Worm (Caenorhabditis elegans) whole organism, mixed stage, embryonic: ENCODE results near the gene srh-277.

Experiments used
- M03D4.4 ChIP-seq: sonication (generic microtip); optimal IDR thresholded peaks from 2 replicates; lab custom pipeline; 2017; ENCODE audit warnings: mild to moderate bottlenecking, missing genetic modification characterization, missing compliant biosample characterization
- bed-3 ChIP-seq: fragments of 200-800 bp; sonication (Bioruptor generic); optimal IDR thresholded peaks from 3 replicates; lab custom pipeline; 2018; ENCODE audit warnings: mild to moderate bottlenecking, missing genetic modification characterization, moderate library complexity, missing compliant biosample characterization
- ceh-39 ChIP-seq: fragments of 150-350 bp; optimal IDR thresholded peaks from 2 replicates; lab custom pipeline; 2014; ENCODE audit warnings: missing biosample characterization, missing genetic modification characterization
- ceh-43 ChIP-seq: fragments of 200-800 bp; sonication (Bioruptor generic); optimal IDR thresholded peaks from 2 replicates; lab custom pipeline; 2018; ENCODE audit warnings: mild to moderate bottlenecking, missing genetic modification characterization, moderate library complexity, missing compliant biosample characterization
- ceh-83 ChIP-seq: fragments of 200-800 bp; sonication (Bioruptor generic); optimal IDR thresholded peaks from 2 replicates; lab custom pipeline; 2018; ENCODE audit warnings: mild to moderate bottlenecking, missing genetic modification characterization, missing compliant biosample characterization
- ces-1 ChIP-seq: fragments of 150-350 bp; optimal IDR thresholded peaks from 2 replicates; lab custom pipeline; 2014; ENCODE audit warnings: missing biosample characterization, missing genetic modification reagents, missing genetic modification characterization
- cnd-1 ChIP-seq: fragments of 200-800 bp; sonication (Bioruptor generic); optimal IDR thresholded peaks from 2 replicates; lab custom pipeline; 2018; ENCODE audit warnings: mild to moderate bottlenecking, missing genetic modification characterization, missing compliant biosample characterization
- drap-1 ChIP-seq: fragments of 200-800 bp; sonication (Bioruptor generic); optimal IDR thresholded peaks from 3 replicates; lab custom pipeline; 2018; ENCODE audit warnings: mild to moderate bottlenecking, missing genetic modification characterization, missing compliant biosample characterization
- elt-1 ChIP-seq: sonication (generic microtip); optimal IDR thresholded peaks from 2 replicates; lab custom pipeline; 2017; ENCODE audit warnings: missing genetic modification characterization, mild to moderate bottlenecking, missing compliant biosample characterization, antibody characterized with exemption, moderate library complexity, borderline replicate concordance; ENCODE audit not compliant: insufficient read depth
- elt-3 ChIP-seq: fragments of 150-350 bp; optimal IDR thresholded peaks from 2 replicates; lab custom pipeline; 2014; ENCODE audit warnings: missing biosample characterization, missing genetic modification characterization
- flh-1 ChIP-seq: fragments of 200-800 bp; sonication (Bioruptor generic); optimal IDR thresholded peaks from 2 replicates; lab custom pipeline; 2018; ENCODE audit warnings: mild to moderate bottlenecking, missing genetic modification characterization, moderate library complexity, missing compliant biosample characterization
- ham-2 ChIP-seq: fragments of 200-800 bp; sonication (Bioruptor generic); optimal IDR thresholded peaks from 2 replicates; lab custom pipeline; 2018; ENCODE audit warnings: mild to moderate bottlenecking, missing genetic modification characterization, missing compliant biosample characterization
- hlh-1 ChIP-seq: fragments of 150-350 bp; optimal IDR thresholded peaks from 2 replicates; lab custom pipeline; 2014; ENCODE audit warnings: missing biosample characterization, missing genetic modification reagents, missing genetic modification characterization
- lin-13 ChIP-seq: fragments of 150-350 bp; optimal IDR thresholded peaks from 2 replicates; lab custom pipeline; 2014; ENCODE audit warnings: missing biosample characterization, missing genetic modification characterization
- lin-32 ChIP-seq: fragments of 200-800 bp; sonication (Bioruptor generic); optimal IDR thresholded peaks from 2 replicates; lab custom pipeline; 2018; ENCODE audit warnings: mild to moderate bottlenecking, missing genetic modification characterization, missing compliant biosample characterization
- mep-1 ChIP-seq: fragments of 150-350 bp; optimal IDR thresholded peaks from 2 replicates; lab custom pipeline; 2017; ENCODE audit warnings: missing biosample characterization, missing genetic modification reagents, missing genetic modification characterization, inconsistent platforms
- mls-2 ChIP-seq: sonication (generic microtip); optimal IDR thresholded peaks from 2 replicates; lab custom pipeline; 2016; ENCODE audit warnings: mild to moderate bottlenecking, missing genetic modification characterization, moderate library complexity, missing compliant biosample characterization
- nhr-12 ChIP-seq: fragments of 150-350 bp; optimal IDR thresholded peaks from 2 replicates; lab custom pipeline; 2014; ENCODE audit warnings: missing biosample characterization, missing genetic modification characterization
- nhr-2 ChIP-seq: fragments of 150-350 bp; optimal IDR thresholded peaks from 2 replicates; lab custom pipeline; 2014; ENCODE audit warnings: missing biosample characterization, missing genetic modification characterization
- nhr-237 ChIP-seq: fragments of 150-350 bp; optimal IDR thresholded peaks from 2 replicates; lab custom pipeline; 2014; ENCODE audit warnings: missing biosample characterization, missing genetic modification characterization
- nhr-28 ChIP-seq: fragments of 150-350 bp; optimal IDR thresholded peaks from 2 replicates; lab custom pipeline; 2014; ENCODE audit warnings: missing biosample characterization, missing genetic modification characterization
- nhr-76 ChIP-seq: sonication (generic microtip); optimal IDR thresholded peaks from 2 replicates; lab custom pipeline; 2017; ENCODE audit warnings: missing biosample characterization, missing genetic modification characterization
- pha-4 ChIP-seq: fragments of 150-350 bp; optimal IDR thresholded peaks from 2 replicates; lab custom pipeline; 2018; ENCODE audit warnings: missing biosample characterization, missing genetic modification reagents, missing genetic modification characterization
- sem-2 ChIP-seq: fragments of 200-800 bp; sonication (Bioruptor generic); optimal IDR thresholded peaks from 2 replicates; lab custom pipeline; 2018; ENCODE audit warnings: mild to moderate bottlenecking, missing genetic modification characterization, missing compliant biosample characterization
- snpc-4 ChIP-seq: fragments of 150-350 bp; optimal IDR thresholded peaks from 2 replicates; lab custom pipeline; 2014; ENCODE audit warnings: missing biosample characterization, missing genetic modification characterization
- sptf-1 ChIP-seq: sonication (generic microtip); optimal IDR thresholded peaks from 2 replicates; lab custom pipeline; 2017; ENCODE audit warnings: mild to moderate bottlenecking, missing genetic modification characterization, moderate library complexity, missing compliant biosample characterization
- tbx-8 ChIP-seq: fragments of 200-800 bp; sonication (Bioruptor generic); optimal IDR thresholded peaks from 2 replicates; lab custom pipeline; 2018; ENCODE audit warnings: mild to moderate bottlenecking, missing genetic modification characterization, moderate library complexity, missing compliant biosample characterization
- unc-120 ChIP-seq: sonication (generic microtip); optimal IDR thresholded peaks from 2 replicates; lab custom pipeline; 2017; ENCODE audit warnings: missing genetic modification characterization, missing compliant biosample characterization; ENCODE audit not compliant: poor library complexity, severe bottlenecking
- unc-39 ChIP-seq: fragments of 150-350 bp; optimal IDR thresholded peaks from 2 replicates; lab custom pipeline; 2014; ENCODE audit warnings: missing biosample characterization, missing genetic modification characterization
- unc-62 ChIP-seq: fragments of 150-350 bp; optimal IDR thresholded peaks from 2 replicates; lab custom pipeline; 2014; ENCODE audit warnings: missing biosample characterization, missing genetic modification reagents, missing genetic modification characterization
- ztf-11 ChIP-seq: fragments of 150-350 bp; optimal IDR thresholded peaks from 2 replicates; lab custom pipeline; 2014; ENCODE audit warnings: missing biosample characterization, missing genetic modification characterization

The srh-277 gene

DNA sequence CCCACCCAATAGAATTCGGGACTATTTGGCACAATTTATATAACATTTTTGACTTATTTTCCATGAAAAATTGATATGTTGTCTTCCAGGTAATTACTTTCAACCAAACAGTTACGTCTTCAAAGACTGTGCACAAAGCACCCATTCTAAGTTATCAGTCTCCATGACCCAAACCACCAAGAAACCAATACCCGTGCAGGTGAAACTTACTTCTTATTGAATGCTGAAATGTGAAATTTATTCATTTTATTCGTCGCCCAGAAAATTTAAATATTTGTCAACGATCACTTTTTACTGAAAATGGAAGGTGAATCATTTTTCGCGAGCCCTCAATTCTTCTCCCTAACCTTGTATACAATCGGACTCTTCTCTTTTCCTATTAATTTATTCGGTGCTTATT lies 7.5 kb downstream of the srh-277 start, which contains the start of gene srh-281:
TSS of gene srh-281 (plus strand) at position 301 of the 400 bp plus-strand sequence.
- TF ChIP-seq ceh-83 (GFP tag; lab: Kevin White, UChicago) (no peak), mls-2 (tag; lab: Kevin White, UChicago) (no peak), cnd-1 (tag; lab: Kevin White, UChicago) (no peak), lin-13 (tag; lab: Kevin White, UChicago) (no peak), unc-62 (GFP tag; lab: Kevin White, UChicago) (no peak), nhr-76 (tag; lab: Kevin White, UChicago) (no peak), ztf-11 (no peak), ceh-39 (no peak), tbx-8 (GFP tag; lab: Kevin White, UChicago) (no peak), lin-32 (GFP tag; lab: Kevin White, UChicago) (no peak), mep-1 (no peak), nhr-2 (tag; lab: Kevin White, UChicago) (no peak), M03D4.4 (tag; lab: Kevin White, UChicago) (no peak), elt-1 (tag; lab: Kevin White, UChicago) (no peak)

DNA sequence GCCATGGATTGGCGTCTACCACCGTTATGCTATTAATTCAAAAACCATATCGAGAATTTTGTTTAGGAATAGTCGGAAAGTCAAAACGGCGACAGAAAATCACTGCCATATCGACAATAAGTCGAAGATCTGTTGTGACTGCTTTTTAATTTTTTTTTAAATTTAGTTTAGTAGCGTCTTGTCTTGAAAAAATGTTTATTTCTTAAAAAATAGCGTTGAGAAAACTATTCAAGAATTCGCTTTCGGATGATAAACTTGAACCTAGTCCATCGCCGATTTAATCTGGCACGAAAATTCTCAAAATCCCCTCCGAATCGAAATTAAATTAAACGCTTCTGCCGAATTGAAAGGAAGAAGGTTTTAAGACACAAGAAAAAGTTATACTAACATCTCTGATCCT lies 9.1 kb downstream of the srh-277 start, which contains the start of gene srh-279:
TSS of gene srh-279 (plus strand) at position 301 of the 400 bp plus-strand sequence.
- TF ChIP-seq lin-13 (tag; lab: Kevin White, UChicago), result no peak
- no peak for TF ChIP-seq nhr-76 (tag; lab: Kevin White, UChicago)
- no peak for TF ChIP-seq hlh-1 (tag; lab: Kevin White, UChicago)
- TF ChIP-seq unc-120, result no peak
- no peak for TF ChIP-seq sptf-1 (tag; lab: Kevin White, UChicago)

DNA sequence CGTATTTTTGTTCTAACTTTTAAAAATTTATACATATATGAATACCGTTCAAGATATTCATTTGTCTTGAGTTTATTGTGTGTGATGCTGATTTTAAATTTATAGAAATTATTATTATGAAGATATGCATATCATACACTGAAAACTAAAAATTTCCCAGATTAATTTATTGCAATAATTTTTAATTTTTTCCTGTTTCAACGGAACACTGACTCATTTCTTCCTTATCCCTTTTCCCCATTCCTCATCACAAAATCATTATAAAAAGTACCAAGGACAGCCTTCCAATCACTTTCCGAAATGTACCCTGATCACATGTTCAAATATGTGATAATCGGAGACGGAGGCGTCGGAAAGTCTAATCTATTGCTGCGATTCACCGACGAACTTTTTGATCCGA lies 11.6 kb downstream of the srh-277 start, which contains the start of gene rabr-4:
TSS of gene rabr-4 (plus strand) at position 301 of the 400 bp plus-strand sequence.
- TF ChIP-seq nhr-28 (tag; lab: Kevin White, UChicago) (no peak), ces-1 (GFP tag; lab: Kevin White, UChicago) (no peak), ham-2 (GFP tag; lab: Kevin White, UChicago) (no peak), nhr-12 (tag; lab: Kevin White, UChicago) (no peak), mls-2 (tag; lab: Kevin White, UChicago) (no peak), mep-1 (no peak), snpc-4 (tag; lab: Kevin White, UChicago) (no peak), bed-3 (GFP tag; lab: Kevin White, UChicago) (no peak), flh-1 (no peak), nhr-76 (tag; lab: Kevin White, UChicago) (no peak), nhr-237 (no peak), unc-62 (GFP tag; lab: Kevin White, UChicago) (no peak)

DNA sequence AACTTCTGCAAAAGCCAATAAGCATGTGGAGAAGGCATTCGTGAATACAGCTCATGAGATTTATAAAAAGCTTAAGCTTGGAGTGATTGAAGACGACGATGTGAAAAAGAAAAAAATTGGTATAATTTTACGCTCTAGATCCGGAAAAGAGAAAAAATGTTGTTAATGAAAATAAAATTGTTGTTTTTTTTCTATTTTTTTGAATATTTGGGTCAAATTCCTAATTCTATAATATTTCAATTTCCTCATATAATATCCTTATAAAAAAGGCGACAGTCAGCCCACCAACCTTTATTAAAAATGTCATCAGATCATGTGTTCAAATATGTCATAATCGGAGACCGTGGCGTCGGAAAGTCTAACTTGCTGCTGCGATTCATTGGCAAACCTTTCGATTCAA lies 12.4 kb downstream of the srh-277 start, which contains the start of gene rabr-3:
TSS of gene rabr-3 (plus strand) at position 301 of the 400 bp plus-strand sequence.
- no peak for TF ChIP-seq unc-62 (GFP tag; lab: Kevin White, UChicago)
- TF ChIP-seq cnd-1 (tag; lab: Kevin White, UChicago), result no peak
- TF ChIP-seq hlh-1 (tag; lab: Kevin White, UChicago), result no peak
- TF ChIP-seq nhr-12 (tag; lab: Kevin White, UChicago), result no peak
- no peak for TF ChIP-seq nhr-237
- no peak for TF ChIP-seq mep-1
- no peak for TF ChIP-seq elt-1 (tag; lab: Kevin White, UChicago)
- TF ChIP-seq sem-2 (GFP tag; lab: Kevin White, UChicago), result no peak
- no peak for TF ChIP-seq unc-120
- TF ChIP-seq bed-3 (GFP tag; lab: Kevin White, UChicago), result no peak
- TF ChIP-seq drap-1 (GFP tag; lab: Kevin White, UChicago), result no peak
- no peak for TF ChIP-seq mls-2 (tag; lab: Kevin White, UChicago)
- no peak for TF ChIP-seq ceh-43
- TF ChIP-seq ceh-83 (GFP tag; lab: Kevin White, UChicago), result no peak
- TF ChIP-seq lin-13 (tag; lab: Kevin White, UChicago), result no peak

DNA sequence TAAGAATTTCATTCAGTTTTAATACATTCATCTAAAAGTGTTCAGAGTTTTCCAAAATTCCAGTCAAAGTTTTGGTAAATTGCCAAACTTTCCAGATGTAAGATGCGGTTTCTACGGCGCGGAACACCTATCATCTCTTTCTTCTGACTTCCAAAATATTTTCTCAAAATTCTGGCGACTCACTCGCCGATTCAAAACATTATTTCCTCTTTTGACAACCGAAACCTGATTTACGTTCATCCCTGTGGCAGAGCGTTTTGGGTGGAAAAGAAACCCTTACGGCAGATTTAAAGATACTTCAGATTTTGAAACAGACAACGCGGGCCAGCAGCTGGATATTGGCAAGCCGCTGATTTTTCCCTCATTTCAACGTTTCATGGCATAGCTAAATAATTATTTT lies 15.0 kb downstream of the srh-277 start, which contains the start of gene F11A5.5:
TSS of gene F11A5.5 (plus strand) at position 301 of the 400 bp plus-strand sequence.
- no peak for TF ChIP-seq unc-120
- TF ChIP-seq pha-4 (tag; lab: Kevin White, UChicago), result no peak
- no peak for TF ChIP-seq ces-1 (GFP tag; lab: Kevin White, UChicago)
- no peak for TF ChIP-seq elt-1 (tag; lab: Kevin White, UChicago)
- no peak for TF ChIP-seq hlh-1 (tag; lab: Kevin White, UChicago)
- TF ChIP-seq elt-3 (tag; lab: Kevin White, UChicago), result no peak
- TF ChIP-seq cnd-1 (tag; lab: Kevin White, UChicago), result no peak
- TF ChIP-seq unc-62 (GFP tag; lab: Kevin White, UChicago), result no peak
- no peak for TF ChIP-seq tbx-8 (GFP tag; lab: Kevin White, UChicago)
- no peak for TF ChIP-seq unc-39 (tag; lab: Kevin White, UChicago)
- no peak for TF ChIP-seq lin-13 (tag; lab: Kevin White, UChicago)
- TF ChIP-seq lin-32 (GFP tag; lab: Kevin White, UChicago), result no peak
- TF ChIP-seq mls-2 (tag; lab: Kevin White, UChicago), result no peak
- TF ChIP-seq nhr-12 (tag; lab: Kevin White, UChicago), result no peak
- TF ChIP-seq drap-1 (GFP tag; lab: Kevin White, UChicago), result no peak
- TF ChIP-seq ceh-39, result no peak
